Fruit fly (Drosophila melanogaster): ENCODE results near the gene CG4686.

- TF ChIP-seq CG32121 (GFP tag; IDR thresholded peaks at IDR 0.05) (peak; percentile 91), CG13204 (GFP tag; optimal IDR thresholded peaks at IDR 0.05) (peak; percentile 57), CG8301 (tag; optimal IDR thresholded peaks at IDR 0.05) (peak; percentile 78), fd96Ca (GFP tag; IDR thresholded peaks at IDR 0.05) (peak; percentile 92), D1 (tag; optimal IDR thresholded peaks at IDR 0.05) (no peak)
Measured at dm6 chr3R:19905932-19906439, 41.7 kb downstream of the CG4686 start.
